Worm (Caenorhabditis elegans) whole organism, mixed stage, embryonic: ENCODE measurements around the gene tmem-120.

Experiments used
- bed-3 ChIP-seq: fragments of 200-800 bp; sonication (Bioruptor generic); optimal IDR thresholded peaks from 3 replicates; lab custom pipeline; 2018; ENCODE audit warnings: mild to moderate bottlenecking, missing genetic modification characterization, moderate library complexity, missing compliant biosample characterization
- blmp-1 ChIP-seq: fragments of 150-350 bp; optimal IDR thresholded peaks from 2 replicates; lab custom pipeline; 2014; ENCODE audit warnings: missing biosample characterization, missing genetic modification characterization
- ceh-39 ChIP-seq: fragments of 150-350 bp; optimal IDR thresholded peaks from 2 replicates; lab custom pipeline; 2014; ENCODE audit warnings: missing biosample characterization, missing genetic modification characterization
- ceh-43 ChIP-seq: fragments of 200-800 bp; sonication (Bioruptor generic); optimal IDR thresholded peaks from 2 replicates; lab custom pipeline; 2018; ENCODE audit warnings: mild to moderate bottlenecking, missing genetic modification characterization, moderate library complexity, missing compliant biosample characterization
- ces-1 ChIP-seq: fragments of 150-350 bp; optimal IDR thresholded peaks from 2 replicates; lab custom pipeline; 2014; ENCODE audit warnings: missing biosample characterization, missing genetic modification reagents, missing genetic modification characterization
- drap-1 ChIP-seq: fragments of 200-800 bp; sonication (Bioruptor generic); optimal IDR thresholded peaks from 3 replicates; lab custom pipeline; 2018; ENCODE audit warnings: mild to moderate bottlenecking, missing genetic modification characterization, missing compliant biosample characterization
- flh-1 ChIP-seq: fragments of 200-800 bp; sonication (Bioruptor generic); optimal IDR thresholded peaks from 2 replicates; lab custom pipeline; 2018; ENCODE audit warnings: mild to moderate bottlenecking, missing genetic modification characterization, moderate library complexity, missing compliant biosample characterization
- ham-2 ChIP-seq: fragments of 200-800 bp; sonication (Bioruptor generic); optimal IDR thresholded peaks from 2 replicates; lab custom pipeline; 2018; ENCODE audit warnings: mild to moderate bottlenecking, missing genetic modification characterization, missing compliant biosample characterization
- hlh-1 ChIP-seq: fragments of 150-350 bp; optimal IDR thresholded peaks from 2 replicates; lab custom pipeline; 2014; ENCODE audit warnings: missing biosample characterization, missing genetic modification reagents, missing genetic modification characterization
- lin-13 ChIP-seq: fragments of 150-350 bp; optimal IDR thresholded peaks from 2 replicates; lab custom pipeline; 2014; ENCODE audit warnings: missing biosample characterization, missing genetic modification characterization
- lin-32 ChIP-seq: fragments of 200-800 bp; sonication (Bioruptor generic); optimal IDR thresholded peaks from 2 replicates; lab custom pipeline; 2018; ENCODE audit warnings: mild to moderate bottlenecking, missing genetic modification characterization, missing compliant biosample characterization
- lsy-2 ChIP-seq: fragments of 150-350 bp; optimal IDR thresholded peaks from 2 replicates; lab custom pipeline; 2014; ENCODE audit warnings: missing biosample characterization, missing genetic modification characterization
- mab-5 ChIP-seq: fragments of 150-350 bp; optimal IDR thresholded peaks from 2 replicates; lab custom pipeline; 2014; ENCODE audit warnings: missing biosample characterization, missing genetic modification characterization
- mep-1 ChIP-seq: fragments of 150-350 bp; optimal IDR thresholded peaks from 2 replicates; lab custom pipeline; 2017; ENCODE audit warnings: missing biosample characterization, missing genetic modification reagents, missing genetic modification characterization, inconsistent platforms
- mls-2 ChIP-seq: sonication (generic microtip); optimal IDR thresholded peaks from 2 replicates; lab custom pipeline; 2016; ENCODE audit warnings: mild to moderate bottlenecking, missing genetic modification characterization, moderate library complexity, missing compliant biosample characterization
- nhr-12 ChIP-seq: fragments of 150-350 bp; optimal IDR thresholded peaks from 2 replicates; lab custom pipeline; 2014; ENCODE audit warnings: missing biosample characterization, missing genetic modification characterization
- nhr-2 ChIP-seq: fragments of 150-350 bp; optimal IDR thresholded peaks from 2 replicates; lab custom pipeline; 2014; ENCODE audit warnings: missing biosample characterization, missing genetic modification characterization
- nhr-237 ChIP-seq: fragments of 150-350 bp; optimal IDR thresholded peaks from 2 replicates; lab custom pipeline; 2014; ENCODE audit warnings: missing biosample characterization, missing genetic modification characterization
- nhr-28 ChIP-seq: fragments of 150-350 bp; optimal IDR thresholded peaks from 2 replicates; lab custom pipeline; 2014; ENCODE audit warnings: missing biosample characterization, missing genetic modification characterization
- nhr-76 ChIP-seq: sonication (generic microtip); optimal IDR thresholded peaks from 2 replicates; lab custom pipeline; 2017; ENCODE audit warnings: missing biosample characterization, missing genetic modification characterization
- sem-2 ChIP-seq: fragments of 200-800 bp; sonication (Bioruptor generic); optimal IDR thresholded peaks from 2 replicates; lab custom pipeline; 2018; ENCODE audit warnings: mild to moderate bottlenecking, missing genetic modification characterization, missing compliant biosample characterization
- sptf-1 ChIP-seq: sonication (generic microtip); optimal IDR thresholded peaks from 2 replicates; lab custom pipeline; 2017; ENCODE audit warnings: mild to moderate bottlenecking, missing genetic modification characterization, moderate library complexity, missing compliant biosample characterization
- unc-120 ChIP-seq: sonication (generic microtip); optimal IDR thresholded peaks from 2 replicates; lab custom pipeline; 2017; ENCODE audit warnings: missing genetic modification characterization, missing compliant biosample characterization; ENCODE audit not compliant: poor library complexity, severe bottlenecking
- unc-39 ChIP-seq: fragments of 150-350 bp; optimal IDR thresholded peaks from 2 replicates; lab custom pipeline; 2014; ENCODE audit warnings: missing biosample characterization, missing genetic modification characterization
- unc-62 ChIP-seq: fragments of 150-350 bp; optimal IDR thresholded peaks from 2 replicates; lab custom pipeline; 2014; ENCODE audit warnings: missing biosample characterization, missing genetic modification reagents, missing genetic modification characterization
- zip-8 ChIP-seq: fragments of 150-350 bp; optimal IDR thresholded peaks from 2 replicates; lab custom pipeline; 2014; ENCODE audit warnings: missing biosample characterization, missing genetic modification characterization

Gene tmem-120

ce11 chrIII:1508764-1509281 lies 9.0 kb downstream of the tmem-120 start:
- no peak for TF ChIP-seq drap-1 (GFP tag; lab: Kevin White, UChicago)
- TF ChIP-seq mls-2 (tag; lab: Kevin White, UChicago) = no peak
- no peak for TF ChIP-seq ces-1 (GFP tag; lab: Kevin White, UChicago)
- no peak for TF ChIP-seq blmp-1 (tag; lab: Kevin White, UChicago)
- no peak for TF ChIP-seq mab-5 (tag; lab: Kevin White, UChicago)
- no peak for TF ChIP-seq ceh-43 (GFP tag; lab: Kevin White, UChicago)
- TF ChIP-seq nhr-12 (tag; lab: Kevin White, UChicago) = no peak
- TF ChIP-seq unc-120 (tag; lab: Kevin White, UChicago) = no peak
- no peak for TF ChIP-seq nhr-237 (tag; lab: Kevin White, UChicago)
- TF ChIP-seq nhr-76 (tag; lab: Kevin White, UChicago) = no peak
- TF ChIP-seq sptf-1 = no peak
- TF ChIP-seq sem-2 (GFP tag; lab: Kevin White, UChicago) = no peak

- TF ChIP-seq hlh-1 (tag; lab: Kevin White, UChicago) = no peak
- no peak for TF ChIP-seq mls-2 (tag; lab: Kevin White, UChicago)
- no peak for TF ChIP-seq bed-3 (GFP tag; lab: Kevin White, UChicago)
- no peak for TF ChIP-seq unc-39 (tag; lab: Kevin White, UChicago)
- no peak for TF ChIP-seq zip-8 (tag; lab: Kevin White, UChicago)
- TF ChIP-seq flh-1 (GFP tag; lab: Kevin White, UChicago) = no peak
- TF ChIP-seq unc-62 (GFP tag; lab: Kevin White, UChicago) = no peak
- no peak for TF ChIP-seq mep-1 (tag; lab: Kevin White, UChicago)
- no peak for TF ChIP-seq lsy-2 (tag; lab: Kevin White, UChicago)
- no peak for TF ChIP-seq nhr-237 (tag; lab: Kevin White, UChicago)
- no peak for TF ChIP-seq ces-1 (GFP tag; lab: Kevin White, UChicago)
- no peak for TF ChIP-seq nhr-2
- no peak for TF ChIP-seq ceh-39 (tag; lab: Kevin White, UChicago)
- no peak for TF ChIP-seq drap-1 (GFP tag; lab: Kevin White, UChicago)
- no peak for TF ChIP-seq blmp-1 (tag; lab: Kevin White, UChicago)
- no peak for TF ChIP-seq nhr-76 (tag; lab: Kevin White, UChicago)
- TF ChIP-seq, all 35 proteins: peak for 0
These were observed 9.5 kb downstream of the tmem-120 start for ce11 chrIII:1508244-1508643.

- no peak for TF ChIP-seq bed-3 (GFP tag; lab: Kevin White, UChicago)
- TF ChIP-seq ces-1 (GFP tag; lab: Kevin White, UChicago) = peak; percentile 87
- TF ChIP-seq mab-5 (tag; lab: Kevin White, UChicago) = no peak
- TF ChIP-seq lsy-2 (tag; lab: Kevin White, UChicago) = peak; percentile 49
These were observed 21.8 kb downstream of the tmem-120 start, which contains the start of the genes ave-1 and M01G5.1 for ce11 chrIII:1495863-1496445. Gene ave-1 (minus strand): TSS chrIII:1495975. Gene M01G5.1 (plus strand): TSS chrIII:1496401.

ce11 chrIII:1495230-1495629 lies 22.6 kb downstream of the tmem-120 start, which contains the start of gene Y82E9BR.19:
Gene Y82E9BR.19 (minus strand): TSS chrIII:1495330.
- no peak for TF ChIP-seq ces-1 (GFP tag; lab: Kevin White, UChicago)
- no peak for TF ChIP-seq nhr-2
- no peak for TF ChIP-seq ceh-39 (tag; lab: Kevin White, UChicago)
- no peak for TF ChIP-seq ham-2 (GFP tag; lab: Kevin White, UChicago)
- TF ChIP-seq ceh-43 (GFP tag; lab: Kevin White, UChicago) = no peak
- TF ChIP-seq lin-13 (tag; lab: Kevin White, UChicago) = no peak
- no peak for TF ChIP-seq sptf-1
- TF ChIP-seq mep-1 (tag; lab: Kevin White, UChicago) = no peak
- TF ChIP-seq lin-32 (GFP tag; lab: Kevin White, UChicago) = no peak
- TF ChIP-seq unc-62 (GFP tag; lab: Kevin White, UChicago) = no peak
- TF ChIP-seq nhr-28 (tag; lab: Kevin White, UChicago) = no peak

- no peak for TF ChIP-seq blmp-1 (tag; lab: Kevin White, UChicago)
- no peak for TF ChIP-seq unc-39 (tag; lab: Kevin White, UChicago)
- TF ChIP-seq nhr-237 (tag; lab: Kevin White, UChicago) = no peak
These were observed 34.4 kb downstream of the tmem-120 start, which contains the start of gene Y82E9BR.18 for ce11 chrIII:1483407-1483806. Gene Y82E9BR.18 (minus strand): TSS chrIII:1483507.
